Worm (Caenorhabditis elegans) whole organism, L3 larva: Measurements from ENCODE around the gene F42G2.5.

ENCODE experiments used
- ZK546.5 ChIP-seq: sonication (generic microtip); optimal IDR thresholded peaks from 2 replicates; lab custom pipeline; 2017; ENCODE audit warnings: missing biosample characterization, missing genetic modification characterization
- aly-2 ChIP-seq: fragments of 150-350 bp; optimal IDR thresholded peaks from 2 replicates; lab custom pipeline; 2014; ENCODE audit warnings: missing biosample characterization, missing genetic modification characterization
- ceh-16 ChIP-seq: sonication (generic microtip); optimal IDR thresholded peaks from 2 replicates; lab custom pipeline; 2017; ENCODE audit warnings: missing biosample characterization, missing genetic modification characterization
- ceh-28 ChIP-seq: fragments of 150-350 bp; optimal IDR thresholded peaks from 2 replicates; lab custom pipeline; 2014; ENCODE audit warnings: missing biosample characterization, missing genetic modification reagents, missing genetic modification characterization
- egl-5 ChIP-seq: fragments of 150-350 bp; optimal IDR thresholded peaks from 2 replicates; lab custom pipeline; 2017; ENCODE audit warnings: missing biosample characterization, missing genetic modification reagents, missing genetic modification characterization, inconsistent platforms
- elt-1 ChIP-seq: fragments of 150-350 bp; optimal IDR thresholded peaks from 2 replicates; lab custom pipeline; 2014; ENCODE audit warnings: missing biosample characterization, missing genetic modification characterization
- elt-2 ChIP-seq: sonication (generic microtip); optimal IDR thresholded peaks from 2 replicates; lab custom pipeline; 2016; ENCODE audit warnings: missing genetic modification reagents, mild to moderate bottlenecking, missing genetic modification characterization, missing compliant biosample characterization
- fkh-10 ChIP-seq: sonication (generic microtip); optimal IDR thresholded peaks from 2 replicates; lab custom pipeline; 2017; ENCODE audit warnings: missing biosample characterization, missing genetic modification reagents, missing genetic modification characterization
- fos-1 ChIP-seq: fragments of 150-350 bp; optimal IDR thresholded peaks from 2 replicates; lab custom pipeline; 2014; ENCODE audit warnings: missing biosample characterization, missing genetic modification characterization
- hmg-11 ChIP-seq: sonication (generic microtip); optimal IDR thresholded peaks from 2 replicates; lab custom pipeline; 2016; ENCODE audit warnings: missing genetic modification characterization, missing compliant biosample characterization
- jun-1 ChIP-seq: fragments of 150-350 bp; optimal IDR thresholded peaks from 2 replicates; lab custom pipeline; 2014; ENCODE audit warnings: missing biosample characterization, missing genetic modification reagents, missing genetic modification characterization
- lin-15B ChIP-seq: fragments of 150-350 bp; optimal IDR thresholded peaks from 2 replicates; lab custom pipeline; 2014; ENCODE audit warnings: missing biosample characterization, missing genetic modification characterization
- lin-39 ChIP-seq: fragments of 150-350 bp; optimal IDR thresholded peaks from 2 replicates; lab custom pipeline; 2018; ENCODE audit warnings: missing biosample characterization, missing genetic modification reagents, missing genetic modification characterization
- lsy-12 ChIP-seq: sonication (generic microtip); optimal IDR thresholded peaks from 2 replicates; lab custom pipeline; 2016; ENCODE audit warnings: mild to moderate bottlenecking, missing genetic modification characterization, missing compliant biosample characterization
- mml-1 ChIP-seq: fragments of 150-350 bp; sonication (generic microtip); optimal IDR thresholded peaks from 3 replicates; lab custom pipeline; 2014; ENCODE audit warnings: missing biosample characterization, missing genetic modification characterization
- nfya-1 ChIP-seq: sonication (generic microtip); optimal IDR thresholded peaks from 2 replicates; lab custom pipeline; 2017; ENCODE audit warnings: missing genetic modification characterization, mild to moderate bottlenecking, missing compliant biosample characterization, antibody characterized with exemption, moderate library complexity; ENCODE audit not compliant: insufficient read depth
- nhr-23 ChIP-seq: fragments of 150-350 bp; optimal IDR thresholded peaks from 2 replicates; lab custom pipeline; 2014; ENCODE audit warnings: missing biosample characterization, missing genetic modification reagents, missing genetic modification characterization
- nhr-237 ChIP-seq: fragments of 150-350 bp; optimal IDR thresholded peaks from 2 replicates; lab custom pipeline; 2014; ENCODE audit warnings: missing biosample characterization, missing genetic modification characterization
- nhr-25 ChIP-seq: sonication (generic microtip); optimal IDR thresholded peaks from 2 replicates; lab custom pipeline; 2017; ENCODE audit warnings: missing biosample characterization, missing genetic modification characterization
- nhr-28 ChIP-seq: fragments of 150-350 bp; optimal IDR thresholded peaks from 2 replicates; lab custom pipeline; 2014; ENCODE audit warnings: missing biosample characterization, missing genetic modification characterization
- nhr-43 ChIP-seq: sonication (generic microtip); optimal IDR thresholded peaks from 2 replicates; lab custom pipeline; 2016; ENCODE audit warnings: mild to moderate bottlenecking, missing genetic modification characterization, missing compliant biosample characterization; ENCODE audit not compliant: poor library complexity, severe bottlenecking
- nhr-67 ChIP-seq: fragments of 150-350 bp; optimal IDR thresholded peaks from 2 replicates; lab custom pipeline; 2014; ENCODE audit warnings: missing biosample characterization, missing genetic modification characterization
- nhr-76 ChIP-seq: fragments of 150-350 bp; sonication (generic microtip); optimal IDR thresholded peaks from 5 replicates; lab custom pipeline; 2014; ENCODE audit warnings: missing biosample characterization, missing genetic modification characterization
- nhr-77 ChIP-seq: fragments of 150-350 bp; optimal IDR thresholded peaks from 2 replicates; lab custom pipeline; 2014; ENCODE audit warnings: missing biosample characterization, missing genetic modification characterization
- pha-4 ChIP-seq: fragments of 150-350 bp; optimal IDR thresholded peaks from 2 replicates; lab custom pipeline; 2014; ENCODE audit warnings: missing biosample characterization, missing genetic modification reagents, missing genetic modification characterization
- pqm-1 ChIP-seq: fragments of 150-350 bp; optimal IDR thresholded peaks from 2 replicates; lab custom pipeline; 2017; ENCODE audit warnings: missing biosample characterization, missing genetic modification characterization, inconsistent platforms
- sea-2 ChIP-seq: fragments of 150-350 bp; sonication (generic microtip); optimal IDR thresholded peaks from 4 replicates; lab custom pipeline; 2014; ENCODE audit warnings: missing biosample characterization, missing genetic modification reagents, missing genetic modification characterization
- skn-1 ChIP-seq: fragments of 150-350 bp; optimal IDR thresholded peaks from 2 replicates; lab custom pipeline; 2014; ENCODE audit warnings: missing biosample characterization, missing genetic modification characterization
- snpc-4 ChIP-seq: fragments of 150-350 bp; optimal IDR thresholded peaks from 2 replicates; lab custom pipeline; 2014; ENCODE audit warnings: missing biosample characterization, missing genetic modification characterization
- unc-39 ChIP-seq: sonication (generic microtip); optimal IDR thresholded peaks from 4 replicates; lab custom pipeline; 2017; ENCODE audit warnings: missing biosample characterization, missing genetic modification characterization
- unc-62 ChIP-seq: fragments of 150-350 bp; sonication (generic microtip); optimal IDR thresholded peaks from 4 replicates; lab custom pipeline; 2014; ENCODE audit warnings: missing biosample characterization, missing genetic modification reagents, missing genetic modification characterization
- zag-1 ChIP-seq: fragments of 150-350 bp; optimal IDR thresholded peaks from 2 replicates; lab custom pipeline; 2014; ENCODE audit warnings: missing biosample characterization, missing genetic modification characterization
- ztf-11 ChIP-seq: fragments of 150-350 bp; optimal IDR thresholded peaks from 2 replicates; lab custom pipeline; 2014; ENCODE audit warnings: missing biosample characterization, missing genetic modification characterization
- ztf-4 ChIP-seq: fragments of 150-350 bp; optimal IDR thresholded peaks from 2 replicates; lab custom pipeline; 2014; ENCODE audit warnings: missing biosample characterization, missing genetic modification characterization

The F42G2.5 gene

ce11 chrII:2450990-2451389 lies 33.2 kb upstream of the F42G2.5 start:
- TF ChIP-seq unc-39 (no peak), snpc-4 (peak; percentile 24), nhr-23 (peak; percentile 26), elt-2 (tag; lab: Kevin White, UChicago) (peak; percentile 1), fos-1 (tag; lab: Kevin White, UChicago) (no peak), lin-15B (tag; lab: Kevin White, UChicago) (peak; percentile 9), nhr-43 (tag; lab: Kevin White, UChicago) (no peak), nfya-1 (tag; lab: Kevin White, UChicago) (peak; percentile 45), ZK546.5 (tag; lab: Kevin White, UChicago) (no peak), pha-4 (tag; lab: Kevin White, UChicago) (peak; percentile 9), ceh-28 (tag; lab: Kevin White, UChicago) (peak; percentile 60), hmg-11 (tag; lab: Kevin White, UChicago) (peak; percentile 28)

DNA sequence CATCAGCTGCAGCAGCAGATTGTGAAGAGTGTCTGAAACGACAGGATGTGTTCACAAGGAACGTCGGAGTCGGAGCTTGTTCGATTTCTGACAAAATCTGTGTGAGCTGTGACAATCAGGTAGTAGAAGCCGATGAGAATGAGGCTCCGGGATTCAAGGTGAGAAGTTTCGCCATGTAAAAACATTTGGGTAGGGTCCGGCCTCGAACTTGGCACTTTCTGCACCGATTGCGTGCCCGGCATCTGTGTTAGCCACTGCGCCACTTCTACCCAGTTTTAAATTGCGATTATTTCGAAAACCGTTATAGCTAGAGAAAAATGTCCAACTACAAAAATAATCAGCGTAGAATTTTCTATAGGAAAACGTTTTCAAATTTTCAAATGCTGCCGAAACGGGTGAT lies 28.9 kb upstream of the F42G2.5 start:
- TF ChIP-seq hmg-11 (tag; lab: Kevin White, UChicago), result no peak
- TF ChIP-seq, all 47 proteins: peak for 0

DNA sequence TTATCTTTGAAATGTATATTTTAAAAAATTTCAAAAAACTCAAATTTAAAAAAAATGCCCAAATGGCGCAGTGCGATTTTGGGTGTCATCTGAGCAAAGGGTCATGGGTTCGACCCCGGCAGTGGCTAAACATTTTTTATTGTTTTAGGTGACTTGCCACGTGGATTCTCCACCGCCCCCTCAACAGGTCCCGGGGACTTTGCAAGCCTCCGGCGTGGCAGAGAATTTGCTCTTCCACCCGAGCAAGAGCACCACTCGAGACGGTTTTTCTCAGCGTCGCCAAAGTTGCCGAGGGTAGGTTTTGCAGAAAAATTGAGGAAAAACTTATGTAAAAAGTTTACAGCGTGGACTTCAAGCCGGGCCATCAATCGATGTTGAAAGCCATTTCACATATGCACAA lies 27.4 kb upstream of the F42G2.5 start:
- TF ChIP-seq fkh-10 (GFP tag; lab: Kevin White, UChicago), result no peak
- no peak for TF ChIP-seq mml-1
- TF ChIP-seq pqm-1 (tag; lab: Kevin White, UChicago), result no peak
- TF ChIP-seq nhr-237, result no peak
- TF ChIP-seq unc-62 (GFP tag; lab: Kevin White, UChicago), result no peak
- no peak for TF ChIP-seq ceh-16 (tag; lab: Kevin White, UChicago)
- TF ChIP-seq ZK546.5 (tag; lab: Kevin White, UChicago), result no peak
- no peak for TF ChIP-seq ztf-11
- TF ChIP-seq sea-2, result no peak
- no peak for TF ChIP-seq zag-1 (tag; lab: Kevin White, UChicago)
- TF ChIP-seq snpc-4, result no peak
- no peak for TF ChIP-seq lin-15B (tag; lab: Kevin White, UChicago)
- TF ChIP-seq elt-1 (tag; lab: Kevin White, UChicago), result no peak
- no peak for TF ChIP-seq lsy-12 (tag; lab: Kevin White, UChicago)
- TF ChIP-seq nhr-28, result no peak
- TF ChIP-seq nfya-1 (tag; lab: Kevin White, UChicago), result no peak
- no peak for TF ChIP-seq skn-1 (tag; lab: Kevin White, UChicago)
- no peak for TF ChIP-seq ztf-4 (tag; lab: Kevin White, UChicago)

DNA sequence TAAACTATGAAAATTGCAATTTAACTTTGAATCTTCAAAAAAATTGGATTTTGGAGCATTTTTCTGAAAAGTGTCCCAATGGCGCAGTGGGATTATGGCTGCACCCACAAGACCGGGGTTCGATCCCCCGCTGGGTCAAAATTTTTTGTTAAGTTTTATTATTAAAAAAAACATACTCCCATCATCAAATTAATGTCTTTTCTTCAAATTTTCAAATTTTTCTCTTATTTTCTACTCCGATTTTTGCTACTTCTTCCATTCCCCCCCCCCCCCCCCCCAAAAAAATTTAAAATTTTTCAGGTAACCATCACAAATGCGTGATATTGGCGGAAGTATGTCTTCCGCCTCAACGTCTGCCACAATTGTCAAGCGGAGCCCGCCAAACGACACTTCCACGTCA lies 25.2 kb upstream of the F42G2.5 start, which contains the start of gene vab-19:
vab-19 (plus strand) TSS at position 301 of the 400 bp plus-strand sequence.
- TF ChIP-seq nhr-28 (no peak), ceh-16 (tag; lab: Kevin White, UChicago) (no peak), nhr-77 (tag; lab: Kevin White, UChicago) (no peak)

DNA sequence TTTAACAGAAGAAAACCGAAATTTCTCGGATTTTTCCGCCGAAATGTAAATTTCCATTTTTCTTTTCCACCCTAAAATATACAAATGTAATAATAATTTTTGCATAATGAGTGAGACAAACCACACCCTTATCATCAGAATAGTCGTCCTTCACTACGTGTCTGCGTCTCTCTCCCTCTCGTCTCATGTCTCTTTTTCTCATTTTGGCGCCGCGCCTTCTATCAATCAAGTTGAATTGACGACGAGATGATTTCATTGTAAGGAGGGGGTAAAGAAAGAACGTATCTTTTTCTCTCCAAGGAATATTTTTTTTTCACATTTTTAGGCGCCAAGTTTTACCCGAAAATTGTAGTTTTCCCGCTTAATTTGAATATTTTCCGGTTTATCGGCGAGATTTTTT lies 24.5 kb upstream of the F42G2.5 start:
- TF ChIP-seq egl-5 (tag; lab: Kevin White, UChicago), result no peak
- no peak for TF ChIP-seq zag-1 (tag; lab: Kevin White, UChicago)
- no peak for TF ChIP-seq nhr-28
- TF ChIP-seq nhr-67 (tag; lab: Kevin White, UChicago), result no peak
- TF ChIP-seq fos-1 (tag; lab: Kevin White, UChicago), result no peak
- no peak for TF ChIP-seq unc-62 (GFP tag; lab: Kevin White, UChicago)
- TF ChIP-seq nfya-1 (tag; lab: Kevin White, UChicago), result no peak
- TF ChIP-seq sea-2, result no peak
- TF ChIP-seq lin-39 (tag; lab: Kevin White, UChicago), result no peak
- no peak for TF ChIP-seq fkh-10 (GFP tag; lab: Kevin White, UChicago)
- TF ChIP-seq nhr-25 (tag; lab: Kevin White, UChicago), result peak; percentile 48
- TF ChIP-seq snpc-4, result no peak
- peak; percentile 29 for TF ChIP-seq nhr-23
- no peak for TF ChIP-seq jun-1
- TF ChIP-seq nhr-43 (tag; lab: Kevin White, UChicago), result no peak
- TF ChIP-seq nhr-76 (tag; lab: Kevin White, UChicago), result no peak
- no peak for TF ChIP-seq lin-15B (tag; lab: Kevin White, UChicago)
- TF ChIP-seq elt-1 (tag; lab: Kevin White, UChicago), result no peak
- TF ChIP-seq aly-2, result no peak
- TF ChIP-seq elt-2 (tag; lab: Kevin White, UChicago), result peak; percentile 53
- TF ChIP-seq hmg-11 (tag; lab: Kevin White, UChicago), result no peak
- TF ChIP-seq ZK546.5 (tag; lab: Kevin White, UChicago), result no peak
